Fruit fly (Drosophila melanogaster) S2 (cell line): ENCODE measurements around the gene Cypl.

ENCODE experiments used
- CG8478 ChIP-seq: fragments of >200 bp; optimal IDR thresholded peaks from 2 replicates; lab custom pipeline; 2018
- CTCF ChIP-seq, 2 experiments: fragments of >200 bp; optimal IDR thresholded peaks; 2 replicates each; lab custom pipeline; 2018

- TF ChIP-seq CTCF (optimal IDR thresholded peaks at IDR 0.05; lab: Kevin White, UChicago) (no peak), CG8478 (lab: Kevin White, UChicago) (no peak)
Observed at dm6 chr3L:546819-547441, 4.2 kb upstream of the Cypl start.
